Fruit fly (Drosophila melanogaster) whole organism, wandering third instar larva: ENCODE data around the gene Sf3a1.

Experiments
- Abd-B ChIP-seq: fragments of >200 bp; optimal IDR thresholded peaks from 2 replicates; lab custom pipeline; 2017; ENCODE audit warnings: missing biosample characterization, missing genetic modification characterization
- CG32264 ChIP-seq: fragments of 200-800 bp; sonication (Bioruptor generic); optimal IDR thresholded peaks from 2 replicates; lab custom pipeline; 2016; ENCODE audit warnings: missing biosample characterization, missing genetic modification characterization
- CG9705 ChIP-seq: fragments of 200-800 bp; sonication (Bioruptor generic); optimal IDR thresholded peaks from 2 replicates; lab custom pipeline; 2018; ENCODE audit warnings: missing biosample characterization, mild to moderate bottlenecking, missing genetic modification characterization
- CrebA ChIP-seq: fragments of 200-800 bp; sonication (Bioruptor generic); optimal IDR thresholded peaks from 2 replicates; lab custom pipeline; 2016; ENCODE audit warnings: missing biosample characterization, mild to moderate bottlenecking, missing genetic modification characterization, borderline replicate concordance
- Dfd ChIP-seq: fragments of >200 bp; optimal IDR thresholded peaks from 2 replicates; lab custom pipeline; 2017; ENCODE audit warnings: missing biosample characterization, missing genetic modification characterization
- Dif ChIP-seq: fragments of 200-275, 200-300 bp; sonication (Bioruptor generic); optimal IDR thresholded peaks from 2 replicates; lab custom pipeline; 2018; ENCODE audit warnings: missing biosample characterization, missing genetic modification characterization; ENCODE audit not compliant: partially characterized antibody
- GATAd ChIP-seq: sonication (Bioruptor generic); optimal IDR thresholded peaks from 2 replicates; lab custom pipeline; 2016; ENCODE audit warnings: missing biosample characterization, missing genetic modification characterization
- HLH106 ChIP-seq: fragments of 200-800 bp; optimal IDR thresholded peaks from 3 replicates; lab custom pipeline; 2019; ENCODE audit warnings: missing biosample characterization, mild to moderate bottlenecking, missing genetic modification characterization, moderate library complexity
- Hnf4 ChIP-seq: fragments of 200-800 bp; sonication (Bioruptor generic); optimal IDR thresholded peaks from 2 replicates; lab custom pipeline; 2016; ENCODE audit warnings: missing biosample characterization, mild to moderate bottlenecking, missing genetic modification characterization
- Hr78 ChIP-seq: fragments of >200 bp; optimal IDR thresholded peaks from 2 replicates; lab custom pipeline; 2017; ENCODE audit warnings: missing biosample characterization, missing genetic modification characterization
- Hr83 ChIP-seq: fragments of 200-300 bp; sonication (Bioruptor generic); optimal IDR thresholded peaks from 2 replicates; lab custom pipeline; 2016; ENCODE audit warnings: missing biosample characterization, mild to moderate bottlenecking, missing genetic modification characterization, moderate library complexity; ENCODE audit not compliant: poor library complexity, severe bottlenecking
- Jra ChIP-seq: sonication (Bioruptor generic); optimal IDR thresholded peaks from 2 replicates; lab custom pipeline; 2016; ENCODE audit warnings: missing biosample characterization, missing genetic modification characterization
- Mio ChIP-seq: sonication (Bioruptor generic); optimal IDR thresholded peaks from 2 replicates; lab custom pipeline; 2016; ENCODE audit warnings: missing biosample characterization, missing genetic modification characterization
- Myc ChIP-seq: fragments of >200 bp; optimal IDR thresholded peaks from 2 replicates; lab custom pipeline; 2017
- N ChIP-seq: fragments of >200 bp; optimal IDR thresholded peaks from 2 replicates; lab custom pipeline; 2018; ENCODE audit warnings: missing biosample characterization, missing external identifiers, missing genetic modification characterization
- OdsH ChIP-seq: fragments of 200-800 bp; sonication (Bioruptor generic); optimal IDR thresholded peaks from 2 replicates; lab custom pipeline; 2016; ENCODE audit warnings: missing biosample characterization, mild to moderate bottlenecking, missing genetic modification characterization
- Rel ChIP-seq, 2 experiments: fragments of 200-800 bp; sonication (Bioruptor generic) in 1 of 2; optimal IDR thresholded peaks; 2 replicates in 1 of 2; 3 replicates in 1 of 2; lab custom pipeline; 2016 to 2019; ENCODE audit warnings: mild to moderate bottlenecking in 2 of 2, missing biosample characterization in 2 of 2, missing genetic modification characterization in 2 of 2, moderate library complexity in 1 of 2
- Sp1 ChIP-seq: fragments of 200-800 bp; sonication (Bioruptor generic); optimal IDR thresholded peaks from 3 replicates; lab custom pipeline; 2019; ENCODE audit warnings: missing biosample characterization, mild to moderate bottlenecking, missing genetic modification characterization, moderate library complexity
- Vsx2 ChIP-seq: fragments of 200-300, 225-300 bp; sonication (Bioruptor generic); optimal IDR thresholded peaks from 2 replicates; lab custom pipeline; 2018; ENCODE audit warnings: missing biosample characterization, missing genetic modification characterization; ENCODE audit not compliant: partially characterized antibody
- br ChIP-seq: fragments of 200-800 bp; sonication (Bioruptor generic); optimal IDR thresholded peaks from 2 replicates; lab custom pipeline; 2016; ENCODE audit warnings: missing biosample characterization, missing genetic modification characterization
- brk ChIP-seq: fragments of 200-800 bp; sonication (Bioruptor generic); optimal IDR thresholded peaks from 2 replicates; lab custom pipeline; 2016; ENCODE audit warnings: missing biosample characterization, mild to moderate bottlenecking, missing genetic modification characterization
- dl ChIP-seq, 2 experiments: fragments of 175-275, 200-275 bp in 1 of 2; fragments of 200-275 bp in 1 of 2; sonication (Bioruptor generic); optimal IDR thresholded peaks; lab custom pipeline; 2018; ENCODE audit warnings: mild to moderate bottlenecking in 2 of 2, missing biosample characterization in 2 of 2, missing genetic modification characterization in 2 of 2, moderate library complexity in 2 of 2; ENCODE audit not compliant: partially characterized antibody in 2 of 2, insufficient read depth in 1 of 2
- dmrt93B ChIP-seq: fragments of 200-800 bp; sonication (Bioruptor generic); optimal IDR thresholded peaks from 2 replicates; lab custom pipeline; 2018; ENCODE audit warnings: missing biosample characterization, mild to moderate bottlenecking, missing genetic modification characterization
- dsf ChIP-seq: sonication (Bioruptor generic); optimal IDR thresholded peaks from 2 replicates; lab custom pipeline; 2016; ENCODE audit warnings: missing biosample characterization, missing genetic modification characterization, borderline replicate concordance
- ey ChIP-seq: fragments of 200-800 bp; sonication (Bioruptor generic); optimal IDR thresholded peaks from 2 replicates; lab custom pipeline; 2016; ENCODE audit warnings: missing biosample characterization, missing genetic modification characterization
- foxo ChIP-seq, 2 experiments: fragments of 200-800 bp; sonication (Bioruptor generic); optimal IDR thresholded peaks; 2 replicates in 1 of 2; 3 replicates in 1 of 2; lab custom pipeline; 2016 to 2017; ENCODE audit warnings: missing biosample characterization in 2 of 2, missing genetic modification characterization in 2 of 2
- fru ChIP-seq: fragments of 200-800 bp; sonication (Bioruptor generic); optimal IDR thresholded peaks from 3 replicates; lab custom pipeline; 2016; ENCODE audit warnings: missing biosample characterization, mild to moderate bottlenecking, missing genetic modification characterization
- h ChIP-seq: fragments of 200-800 bp; sonication (Bioruptor generic); optimal IDR thresholded peaks from 3 replicates; lab custom pipeline; 2016; ENCODE audit warnings: missing biosample characterization, mild to moderate bottlenecking, missing genetic modification characterization
- jim ChIP-seq: fragments of 175-275, 200-325 bp; sonication (Bioruptor generic); optimal IDR thresholded peaks from 2 replicates; lab custom pipeline; 2016; ENCODE audit warnings: missing biosample characterization, mild to moderate bottlenecking, missing genetic modification characterization
- lola ChIP-seq: fragments of >200 bp; optimal IDR thresholded peaks from 2 replicates; lab custom pipeline; 2017; ENCODE audit warnings: missing biosample characterization, missing genetic modification characterization
- pan ChIP-seq: fragments of >200 bp; optimal IDR thresholded peaks from 2 replicates; lab custom pipeline; 2017
- psq ChIP-seq: fragments of 200-800 bp; sonication (Bioruptor generic); optimal IDR thresholded peaks from 3 replicates; lab custom pipeline; 2017; ENCODE audit warnings: missing biosample characterization, mild to moderate bottlenecking, missing genetic modification characterization, moderate library complexity
- rgr ChIP-seq: fragments of 200-800 bp; sonication (Bioruptor generic); optimal IDR thresholded peaks from 3 replicates; lab custom pipeline; 2016; ENCODE audit warnings: missing biosample characterization, mild to moderate bottlenecking, missing genetic modification characterization
- sage ChIP-seq: fragments of 200-800 bp; sonication (Bioruptor generic); optimal IDR thresholded peaks from 2 replicates; lab custom pipeline; 2016; ENCODE audit warnings: missing biosample characterization, mild to moderate bottlenecking, missing genetic modification characterization
- sv ChIP-seq: fragments of 200-800 bp; sonication (Bioruptor generic); optimal IDR thresholded peaks from 3 replicates; lab custom pipeline; 2016; ENCODE audit warnings: missing biosample characterization, missing genetic modification characterization
- tai ChIP-seq: sonication (Bioruptor generic); optimal IDR thresholded peaks from 2 replicates; lab custom pipeline; 2016; ENCODE audit warnings: missing biosample characterization, missing genetic modification characterization
- usp ChIP-seq: fragments of >200 bp; optimal IDR thresholded peaks from 2 replicates; lab custom pipeline; 2017; ENCODE audit warnings: missing biosample characterization, missing genetic modification characterization
- woc ChIP-seq: sonication (Bioruptor generic); optimal IDR thresholded peaks from 2 replicates; lab custom pipeline; 2016; ENCODE audit warnings: missing biosample characterization, mild to moderate bottlenecking, missing genetic modification characterization

Sf3a1 gene

DNA sequence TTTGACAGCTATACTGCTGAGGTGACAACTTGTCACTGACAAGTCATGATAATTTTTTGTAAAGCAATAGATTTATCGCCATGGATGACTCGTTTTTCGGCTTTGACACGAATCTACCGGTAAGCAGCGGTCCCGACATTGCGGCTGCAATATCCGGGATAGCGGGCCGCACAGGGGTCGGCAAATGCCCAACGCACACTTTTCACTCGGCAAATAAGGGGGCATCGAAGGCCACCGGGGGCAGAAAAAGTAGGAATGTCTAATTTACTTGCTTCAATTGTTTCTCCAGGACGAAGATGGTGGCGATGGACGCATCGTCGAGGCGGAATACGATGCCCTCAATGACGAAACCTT is 41.4 kb upstream of the Sf3a1 start:
- no peak for TF ChIP-seq Vsx2 (GFP tag; lab: Kevin White, UChicago)
- TF ChIP-seq sv (GFP tag; lab: Kevin White, UChicago) = no peak
- no peak for TF ChIP-seq pan (lab: Kevin White, UChicago)
- no peak for TF ChIP-seq Dfd
- no peak for TF ChIP-seq lola (GFP tag; lab: Kevin White, UChicago)
- no peak for TF ChIP-seq Hr78 (GFP tag; lab: Kevin White, UChicago)
- TF ChIP-seq sage (GFP tag; lab: Kevin White, UChicago) = no peak
- no peak for TF ChIP-seq Hnf4 (GFP tag; lab: Kevin White, UChicago)
- no peak for TF ChIP-seq tai
- TF ChIP-seq Hr83 = no peak
- no peak for TF ChIP-seq dmrt93B (GFP tag; lab: Kevin White, UChicago)
- TF ChIP-seq Rel (GFP tag; optimal IDR thresholded peaks at IDR 0.05; lab: Kevin White, UChicago) = no peak
- no peak for TF ChIP-seq Rel (tag; optimal IDR thresholded peaks at IDR 0.05; lab: Kevin White, UChicago)
- TF ChIP-seq Sp1 (GFP tag; lab: Kevin White, UChicago) = no peak
- no peak for TF ChIP-seq br (GFP tag; lab: Kevin White, UChicago)
- no peak for TF ChIP-seq CG32264
- no peak for TF ChIP-seq usp (GFP tag; lab: Kevin White, UChicago)
- TF ChIP-seq Abd-B (GFP tag; lab: Kevin White, UChicago) = no peak
- TF ChIP-seq jim (GFP tag; lab: Kevin White, UChicago) = no peak

DNA sequence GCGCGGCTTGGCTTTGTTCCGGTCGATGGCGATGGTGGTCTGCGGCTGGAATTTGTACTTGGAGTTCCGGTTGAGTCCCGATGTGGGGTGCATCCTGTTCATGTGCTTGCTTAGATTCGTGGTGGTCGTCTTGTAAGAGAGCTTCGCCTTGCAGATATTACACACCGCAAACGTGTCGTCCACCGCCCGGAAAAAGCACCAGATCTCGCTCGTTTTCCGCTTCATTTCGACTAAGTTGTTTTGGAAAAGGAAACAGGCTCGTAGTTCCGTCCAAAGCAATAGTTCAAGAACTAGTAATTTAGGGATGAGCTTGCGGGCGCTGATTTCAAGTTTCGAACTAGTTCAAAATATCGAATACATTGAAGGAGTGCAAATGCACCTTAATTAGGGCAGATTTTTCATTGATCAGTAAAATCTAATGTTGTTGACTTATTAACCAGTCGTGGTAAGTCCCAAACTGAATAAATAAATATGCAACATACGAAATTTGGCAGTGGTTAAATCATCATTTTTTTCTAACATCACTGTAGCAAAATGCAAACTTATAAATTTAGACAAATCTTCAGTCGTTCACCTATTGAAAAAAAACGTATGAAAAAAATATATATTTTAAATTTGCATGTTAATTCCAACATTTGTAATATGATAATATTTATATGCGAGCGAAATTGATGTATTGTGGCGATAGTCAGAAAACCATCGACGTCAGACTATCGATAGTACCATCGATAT is 40.8 kb upstream of the Sf3a1 start, which contains the start of the genes bdwf and Patr-1:
Gene bdwf, minus strand, starts transcription at position 299 of the 732 bp plus-strand sequence.
Gene Patr-1, plus strand, starts transcription at position 727 of the 732 bp plus-strand sequence.
- TF ChIP-seq brk (GFP tag; lab: Kevin White, UChicago) (no peak), CG9705 (GFP tag; lab: Kevin White, UChicago) (no peak), HLH106 (tag; lab: Kevin White, UChicago) (peak; percentile 26), ey (GFP tag; lab: Kevin White, UChicago) (no peak), Myc (lab: Kevin White, UChicago) (no peak), jim (GFP tag; lab: Kevin White, UChicago) (no peak), pan (lab: Kevin White, UChicago) (no peak), sage (GFP tag; lab: Kevin White, UChicago) (no peak), lola (GFP tag; lab: Kevin White, UChicago) (no peak), CrebA (GFP tag; lab: Kevin White, UChicago) (no peak), dsf (GFP tag; lab: Kevin White, UChicago) (peak; percentile 32), rgr (GFP tag; lab: Kevin White, UChicago) (no peak), N (no peak), Abd-B (GFP tag; lab: Kevin White, UChicago) (no peak), Dif (GFP tag; lab: Kevin White, UChicago) (no peak), usp (GFP tag; lab: Kevin White, UChicago) (no peak), dmrt93B (GFP tag; lab: Kevin White, UChicago) (no peak), Vsx2 (GFP tag; lab: Kevin White, UChicago) (no peak), sv (GFP tag; lab: Kevin White, UChicago) (peak; percentile 25), Mio (GFP tag; lab: Kevin White, UChicago) (no peak), dl (GFP tag; optimal IDR thresholded peaks at IDR 0.05; lab: Kevin White, UChicago; ENCODE audit: insufficient read depth in 1 of 2, partially characterized antibody in 2 of 2) (no peak), Hnf4 (GFP tag; lab: Kevin White, UChicago) (no peak), tai (no peak), OdsH (GFP tag; lab: Kevin White, UChicago) (peak; percentile 19), woc (peak; percentile 71), Dfd (no peak), CG32264 (no peak), br (GFP tag; lab: Kevin White, UChicago) (no peak), fru (GFP tag; lab: Kevin White, UChicago) (no peak), Hr78 (GFP tag; lab: Kevin White, UChicago) (no peak), Jra (peak; percentile 77), Rel (GFP tag; optimal IDR thresholded peaks at IDR 0.05; lab: Kevin White, UChicago) (no peak), Rel (tag; optimal IDR thresholded peaks at IDR 0.05; lab: Kevin White, UChicago) (no peak), GATAd (no peak), Sp1 (GFP tag; lab: Kevin White, UChicago) (no peak), Hr83 (no peak), foxo (GFP tag; optimal IDR thresholded peaks at IDR 0.05; lab: Kevin White, UChicago) (peak in 1 of 2 experiments; percentile 51), psq (GFP tag; lab: Kevin White, UChicago) (peak; percentile 19), h (no peak)
- TF ChIP-seq, all 38 proteins: peak for 8
